Fruit fly (Drosophila melanogaster) whole organism, embryonic: ENCODE results near the gene Etl1.

Source experiments
- Adf1 ChIP-seq: fragments of 200-800 bp; sonication (Bioruptor generic); IDR thresholded peaks from 2 replicates; pipeline ENCODE4 v1.3.6; 2022; ENCODE audit warnings: missing biosample characterization, missing genetic modification characterization
- BEAF-32 ChIP-seq: fragments of 200-800 bp; sonication (Bioruptor generic); optimal IDR thresholded peaks from 3 replicates; lab custom pipeline; 2017; ENCODE audit warnings: missing biosample characterization, missing genetic modification characterization, mild to moderate bottlenecking, moderate library complexity, missing genetic modification reagents
- CG10267 ChIP-seq: fragments of 200-800 bp; sonication (Bioruptor generic); optimal IDR thresholded peaks from 2 replicates; lab custom pipeline; 2018; ENCODE audit warnings: missing biosample characterization, mild to moderate bottlenecking, missing genetic modification characterization, moderate library complexity
- CG10366 ChIP-seq: fragments of 200-800 bp; sonication (Bioruptor generic); IDR thresholded peaks from 2 replicates; pipeline ENCODE4 v1.3.6; 2022; ENCODE audit warnings: missing biosample characterization, missing genetic modification characterization
- CG14050 ChIP-seq: fragments of 200-800 bp; sonication (Bioruptor generic); IDR thresholded peaks from 3 replicates; pipeline ENCODE4 v1.3.6; 2022; ENCODE audit warnings: missing biosample characterization, missing genetic modification characterization
- CG15514 ChIP-seq: fragments of 200-800 bp; sonication (Bioruptor generic); optimal IDR thresholded peaks from 3 replicates; lab custom pipeline; 2017; ENCODE audit warnings: missing biosample characterization, missing genetic modification characterization, mild to moderate bottlenecking, moderate library complexity, missing genetic modification reagents
- CG1603 ChIP-seq: fragments of 200-800 bp; sonication (Bioruptor generic); optimal IDR thresholded peaks from 2 replicates; lab custom pipeline; 2019; ENCODE audit warnings: missing biosample characterization, mild to moderate bottlenecking, missing genetic modification characterization, moderate library complexity
- CG17612 ChIP-seq: fragments of 200-800 bp; sonication (Bioruptor generic); IDR thresholded peaks from 2 replicates; pipeline ENCODE4 v1.3.6; 2022; ENCODE audit warnings: missing biosample characterization, missing genetic modification characterization
- CG17912 ChIP-seq: fragments of 200-800 bp; sonication (Bioruptor generic); optimal IDR thresholded peaks from 2 replicates; lab custom pipeline; 2018; ENCODE audit warnings: missing biosample characterization, mild to moderate bottlenecking, missing genetic modification characterization
- CG2120 ChIP-seq: fragments of 200-800 bp; sonication (Bioruptor generic); optimal IDR thresholded peaks from 3 replicates; lab custom pipeline; 2016; ENCODE audit warnings: missing biosample characterization, missing genetic modification characterization
- CG31441 ChIP-seq: fragments of 200-800 bp; sonication (Bioruptor generic); IDR thresholded peaks from 2 replicates; pipeline ENCODE4 v1.3.6; 2022; ENCODE audit warnings: missing biosample characterization, missing genetic modification characterization
- CG3163 ChIP-seq: fragments of 200-800 bp; sonication (Bioruptor generic); optimal IDR thresholded peaks from 3 replicates; lab custom pipeline; 2016; ENCODE audit warnings: missing biosample characterization, missing genetic modification characterization
- CG32532 ChIP-seq: fragments of 200-800 bp; sonication (Bioruptor generic); IDR thresholded peaks from 2 replicates; pipeline ENCODE4 v1.3.6; 2022; ENCODE audit warnings: missing biosample characterization, missing genetic modification characterization
- CG3847 ChIP-seq: fragments of 200-800 bp; sonication (Bioruptor generic); IDR thresholded peaks from 2 replicates; pipeline ENCODE4 v1.3.6; 2022; ENCODE audit warnings: missing biosample characterization, missing genetic modification characterization
- CG4617 ChIP-seq: fragments of 200-800 bp; sonication (Bioruptor generic); optimal IDR thresholded peaks from 3 replicates; lab custom pipeline; 2016; ENCODE audit warnings: missing biosample characterization, missing genetic modification characterization, borderline replicate concordance
- CG6813 ChIP-seq: fragments of 200-800 bp; sonication (Bioruptor generic); optimal IDR thresholded peaks from 2 replicates; lab custom pipeline; 2017; ENCODE audit warnings: missing biosample characterization, missing genetic modification characterization, mild to moderate bottlenecking, moderate library complexity, missing genetic modification reagents
- CG7271 ChIP-seq: fragments of 200-800 bp; sonication (Bioruptor generic); optimal IDR thresholded peaks from 2 replicates; lab custom pipeline; 2018; ENCODE audit warnings: missing biosample characterization, mild to moderate bottlenecking, missing genetic modification characterization, moderate library complexity
- CG9437 ChIP-seq: fragments of 200-800 bp; sonication (Bioruptor generic); optimal IDR thresholded peaks from 2 replicates; lab custom pipeline; 2018; ENCODE audit warnings: missing biosample characterization, mild to moderate bottlenecking, missing genetic modification characterization
- Dip3 ChIP-seq: fragments of 200-800 bp; sonication (Bioruptor generic); optimal IDR thresholded peaks from 3 replicates; lab custom pipeline; 2016; ENCODE audit warnings: missing biosample characterization, missing genetic modification characterization
- Dll ChIP-seq: fragments of 200-800 bp; sonication (Bioruptor generic); IDR thresholded peaks from 4 replicates; pipeline ENCODE4 v1.3.6; 2022; ENCODE audit warnings: missing biosample characterization, missing genetic modification characterization; ENCODE audit not compliant: partially characterized antibody
- ERR ChIP-seq: fragments of 200-800 bp; sonication (Bioruptor generic); optimal IDR thresholded peaks from 2 replicates; lab custom pipeline; 2016; ENCODE audit warnings: missing biosample characterization, missing genetic modification characterization
- HLHmδ ChIP-seq: fragments of 200-800 bp; sonication (Bioruptor generic); optimal IDR thresholded peaks from 2 replicates; lab custom pipeline; 2018; ENCODE audit warnings: missing biosample characterization, mild to moderate bottlenecking, missing genetic modification characterization, moderate library complexity
- Hr3 ChIP-seq: fragments of 200-800 bp; sonication (Bioruptor generic); optimal IDR thresholded peaks from 3 replicates; lab custom pipeline; 2016; ENCODE audit warnings: missing biosample characterization, missing genetic modification characterization
- Lhr ChIP-seq: fragments of 200-800 bp; sonication (Bioruptor generic); optimal IDR thresholded peaks from 3 replicates; lab custom pipeline; 2017; ENCODE audit warnings: mild to moderate bottlenecking, missing biosample characterization, missing genetic modification reagents, missing genetic modification characterization
- Max ChIP-seq: fragments of 200-800 bp; sonication (Bioruptor generic); optimal IDR thresholded peaks from 2 replicates; lab custom pipeline; 2016; ENCODE audit warnings: missing biosample characterization, mild to moderate bottlenecking, missing genetic modification characterization
- Myb ChIP-seq: fragments of 200-800 bp; sonication (Bioruptor generic); optimal IDR thresholded peaks from 2 replicates; lab custom pipeline; 2016; ENCODE audit warnings: missing biosample characterization, missing genetic modification characterization
- NFAT ChIP-seq: fragments of 200-800 bp; sonication (Bioruptor generic); IDR thresholded peaks from 2 replicates; pipeline ENCODE4 v1.3.6; 2022; ENCODE audit warnings: missing biosample characterization, missing genetic modification characterization
- Sox100B ChIP-seq: fragments of 200-800 bp; sonication (Bioruptor generic); optimal IDR thresholded peaks from 3 replicates; lab custom pipeline; 2018; ENCODE audit warnings: missing biosample characterization, mild to moderate bottlenecking, missing genetic modification characterization
- Sry-β ChIP-seq: fragments of 200-800 bp; sonication (Bioruptor generic); optimal IDR thresholded peaks from 2 replicates; lab custom pipeline; 2018; ENCODE audit warnings: missing biosample characterization, mild to moderate bottlenecking, missing genetic modification characterization, moderate library complexity
- Vsx1 ChIP-seq: fragments of 200-800 bp; sonication (Bioruptor generic); optimal IDR thresholded peaks from 2 replicates; lab custom pipeline; 2017; ENCODE audit warnings: missing biosample characterization, mild to moderate bottlenecking, missing genetic modification characterization, missing genetic modification reagents
- Xbp1 ChIP-seq: fragments of 200-800 bp; sonication (Bioruptor generic); optimal IDR thresholded peaks from 3 replicates; lab custom pipeline; 2016; ENCODE audit warnings: missing biosample characterization, mild to moderate bottlenecking, missing genetic modification characterization
- ato ChIP-seq: fragments of 200-800 bp; sonication (Bioruptor generic); IDR thresholded peaks from 2 replicates; pipeline ENCODE4 v1.3.6; 2022; ENCODE audit warnings: missing biosample characterization, missing genetic modification characterization; ENCODE audit not compliant: partially characterized antibody
- caup ChIP-seq: fragments of 200-800 bp; sonication (Bioruptor generic); optimal IDR thresholded peaks from 3 replicates; lab custom pipeline; 2017; ENCODE audit warnings: missing biosample characterization, mild to moderate bottlenecking, missing genetic modification characterization, moderate library complexity; ENCODE audit not compliant: severe bottlenecking
- crp ChIP-seq, 2 experiments: fragments of 200-800 bp; sonication (Bioruptor generic); optimal IDR thresholded peaks; 2 replicates in 1 of 2; 3 replicates in 1 of 2; lab custom pipeline; 2017; ENCODE audit warnings: missing biosample characterization in 2 of 2, missing genetic modification characterization in 2 of 2, mild to moderate bottlenecking in 1 of 2, moderate library complexity in 1 of 2
- dmrt99B ChIP-seq: fragments of 200-800 bp; sonication (Bioruptor generic); optimal IDR thresholded peaks from 2 replicates; lab custom pipeline; 2018; ENCODE audit warnings: missing biosample characterization, mild to moderate bottlenecking, missing genetic modification characterization, moderate library complexity
- gce ChIP-seq: fragments of 200-800 bp; sonication (Bioruptor generic); IDR thresholded peaks from 3 replicates; pipeline ENCODE4 v1.3.6; 2022; ENCODE audit warnings: missing biosample characterization, missing genetic modification characterization
- mld ChIP-seq: fragments of 200-800 bp; sonication (Bioruptor generic); IDR thresholded peaks from 3 replicates; pipeline ENCODE4 v1.3.6; 2022; ENCODE audit warnings: missing biosample characterization, missing genetic modification characterization; ENCODE audit not compliant: partially characterized antibody
- nmo ChIP-seq: fragments of 200-800 bp; sonication (Bioruptor generic); optimal IDR thresholded peaks from 2 replicates; lab custom pipeline; 2018; ENCODE audit warnings: missing biosample characterization, mild to moderate bottlenecking, missing genetic modification characterization, moderate library complexity
- phol ChIP-seq: fragments of 200-800 bp; sonication (Bioruptor generic); optimal IDR thresholded peaks from 3 replicates; lab custom pipeline; 2018; ENCODE audit warnings: missing biosample characterization, mild to moderate bottlenecking, missing genetic modification characterization, moderate library complexity
- pnt ChIP-seq: fragments of 200-800 bp; sonication (Bioruptor generic); optimal IDR thresholded peaks from 3 replicates; lab custom pipeline; 2016; ENCODE audit warnings: missing biosample characterization, missing genetic modification characterization
- prd ChIP-seq, 3 experiments: fragments of >200 bp in 2 of 3; fragments of 200-800 bp in 1 of 3; sonication (Bioruptor generic) in 1 of 3; optimal IDR thresholded peaks in 2 of 3; IDR thresholded peaks in 1 of 3; 2 replicates in 2 of 3; 3 replicates in 1 of 3; pipeline versions ENCODE4 v1.3.6 to Lab custom; 2017 to 2022; ENCODE audit warnings: missing biosample characterization in 1 of 3, missing genetic modification characterization in 1 of 3
- psq ChIP-seq: fragments of 200-800 bp; sonication (Bioruptor generic); optimal IDR thresholded peaks from 2 replicates; lab custom pipeline; 2017; ENCODE audit warnings: missing biosample characterization, missing genetic modification characterization
- salm ChIP-seq: fragments of 200-800 bp; sonication (Bioruptor generic); optimal IDR thresholded peaks from 2 replicates; lab custom pipeline; 2018; ENCODE audit warnings: missing biosample characterization, mild to moderate bottlenecking, missing genetic modification characterization
- schlank ChIP-seq: fragments of 200-800 bp; sonication (Bioruptor generic); optimal IDR thresholded peaks from 2 replicates; lab custom pipeline; 2018; ENCODE audit warnings: missing biosample characterization, mild to moderate bottlenecking, missing genetic modification characterization
- seq ChIP-seq: fragments of 200-800 bp; sonication (Bioruptor generic); IDR thresholded peaks from 2 replicates; pipeline ENCODE4 v1.3.6; 2022; ENCODE audit warnings: missing biosample characterization, missing genetic modification characterization
- tgo ChIP-seq: fragments of 200-800 bp; sonication (Bioruptor generic); IDR thresholded peaks from 3 replicates; pipeline ENCODE4 v1.3.6; 2022; ENCODE audit warnings: missing biosample characterization, missing genetic modification characterization
- unpg ChIP-seq: fragments of 200-800 bp; sonication (Bioruptor generic); optimal IDR thresholded peaks from 3 replicates; lab custom pipeline; 2018; ENCODE audit warnings: missing biosample characterization, mild to moderate bottlenecking, missing genetic modification characterization, moderate library complexity
- wek ChIP-seq: fragments of 200-800 bp; sonication (Bioruptor generic); optimal IDR thresholded peaks from 3 replicates; lab custom pipeline; 2018; ENCODE audit warnings: missing biosample characterization, mild to moderate bottlenecking, missing genetic modification characterization, moderate library complexity
- zfh2 ChIP-seq: fragments of 200-800 bp; sonication (Bioruptor generic); optimal IDR thresholded peaks from 2 replicates; lab custom pipeline; 2016; ENCODE audit warnings: missing biosample characterization, missing genetic modification characterization

Etl1 gene

DNA sequence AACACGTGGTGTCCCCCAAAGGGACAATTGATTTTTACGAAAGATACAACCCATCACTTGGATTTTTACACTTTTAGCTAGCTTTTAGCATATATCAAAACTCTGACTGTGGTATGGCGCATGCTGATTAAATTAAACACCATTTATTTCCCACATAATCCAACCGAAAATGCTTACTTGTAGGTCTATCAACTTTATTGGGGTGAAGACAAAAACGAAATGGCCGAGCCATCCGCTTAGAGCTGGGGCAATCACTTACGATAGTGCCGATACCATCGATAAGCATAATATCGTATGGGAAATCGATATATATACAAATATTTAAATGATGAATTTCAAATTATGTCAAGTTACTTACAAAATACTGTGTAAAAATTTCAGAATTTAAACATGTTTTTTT lies 15.1 kb downstream of the Etl1 start, which contains the start of gene RpS2 (continued):
- TF ChIP-seq Sry-β (GFP tag; lab: Kevin White, UChicago) (peak; percentile 59), mld (GFP tag; lab: Robert Waterston, UW) (peak; percentile 98), CG7271 (tag; lab: Kevin White, UChicago) (no peak), CG6813 (GFP tag; lab: Kevin White, UChicago) (no peak), nmo (GFP tag; lab: Kevin White, UChicago) (peak; percentile 55), CG31441 (GFP tag; lab: Robert Waterston, UW) (peak; percentile 43; the same call in 1 of the 2 replicates), ato (GFP tag; lab: Robert Waterston, UW) (peak; percentile 98), CG17612 (GFP tag; lab: Robert Waterston, UW) (no peak), Adf1 (peak; percentile 40; the same call in 1 of the 2 replicates), Lhr (peak; percentile 51), prd (optimal IDR thresholded peaks at IDR 0.05; lab: Kevin White, UChicago) (no peak), prd (GFP tag; IDR thresholded peaks at IDR 0.05; lab: Robert Waterston, UW) (no peak), Dll (GFP tag; lab: Robert Waterston, UW) (peak; percentile 97), CG14050 (GFP tag; lab: Robert Waterston, UW) (no peak), CG32532 (peak; percentile 58), Hr3 (GFP tag; lab: Kevin White, UChicago) (peak; percentile 32), crp (GFP tag; optimal IDR thresholded peaks at IDR 0.05; lab: Kevin White, UChicago) (peak in 1 of 2 experiments; percentile 61), unpg (GFP tag; lab: Kevin White, UChicago) (peak; percentile 51), seq (peak; percentile 27; the same call in 1 of the 2 replicates), Dip3 (GFP tag; lab: Kevin White, UChicago) (no peak), CG10366 (GFP tag; lab: Robert Waterston, UW) (no peak), zfh2 (peak; percentile 11), ERR (GFP tag; lab: Kevin White, UChicago) (no peak), CG15514 (GFP tag; lab: Kevin White, UChicago) (peak; percentile 71), pnt (GFP tag; lab: Kevin White, UChicago) (no peak), NFAT (GFP tag; lab: Robert Waterston, UW) (peak; percentile 36), CG3847 (GFP tag; lab: Robert Waterston, UW) (peak; percentile 43), caup (GFP tag; lab: Kevin White, UChicago) (peak; percentile 72), dmrt99B (no peak), CG17912 (peak; percentile 56), gce (GFP tag; lab: Robert Waterston, UW) (no peak), tgo (no peak), CG4617 (GFP tag; lab: Kevin White, UChicago) (peak; percentile 44), wek (GFP tag; lab: Kevin White, UChicago) (peak; percentile 59), schlank (tag; lab: Kevin White, UChicago) (no peak), CG1603 (tag; lab: Kevin White, UChicago) (peak; percentile 90), CG10267 (tag; lab: Kevin White, UChicago) (peak; percentile 65), HLHmδ (peak; percentile 52), Myb (peak; percentile 27), Vsx1 (GFP tag; lab: Kevin White, UChicago) (no peak), CG2120 (GFP tag; lab: Kevin White, UChicago) (peak; percentile 38), psq (GFP tag; lab: Kevin White, UChicago) (no peak), phol (tag; lab: Kevin White, UChicago) (peak; percentile 96), CG9437 (GFP tag; lab: Kevin White, UChicago) (peak; percentile 39), CG3163 (peak; percentile 25), Max (GFP tag; lab: Kevin White, UChicago) (peak; percentile 42), Sox100B (peak; percentile 23), Xbp1 (GFP tag; lab: Kevin White, UChicago) (peak; percentile 38), salm (tag; lab: Kevin White, UChicago) (peak; percentile 60), BEAF-32 (GFP tag; lab: Kevin White, UChicago) (peak; percentile 97)
